Worm (Caenorhabditis elegans): ENCODE data around the gene F22E5.13.

ce11 chrII:2629270-2629669 is 20.2 kb downstream of the F22E5.13 start, which contains the start of gene sri-37:
- TF ChIP-seq W03F9.2 (tag; optimal IDR thresholded peaks at IDR 0.05), result no peak
- no peak for TF ChIP-seq him-1 (tag; optimal IDR thresholded peaks at IDR 0.05)
- no peak for TF ChIP-seq dao-5 (tag; optimal IDR thresholded peaks at IDR 0.05)
